Worm (Caenorhabditis elegans): Measurements from ENCODE around the gene str-204.

DNA sequence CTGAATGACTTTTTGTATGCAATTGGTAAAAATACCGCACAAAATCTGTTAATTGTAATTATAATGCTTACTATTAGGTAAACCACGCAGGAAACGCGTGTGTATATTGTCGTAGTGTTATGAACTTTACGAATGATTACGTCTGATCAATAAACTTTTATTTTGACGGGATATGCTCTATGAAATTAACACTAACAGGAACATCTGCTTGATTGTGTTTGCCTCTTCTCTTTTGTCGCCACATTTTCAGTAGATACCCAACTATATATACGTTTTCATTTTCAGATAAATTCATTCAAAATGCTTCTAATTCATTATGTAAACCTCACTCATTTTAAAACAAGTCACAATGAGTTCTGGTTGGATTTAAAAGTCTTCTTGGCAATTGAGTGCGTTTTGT, 27.2 kb upstream of the str-204 start, which contains the start of gene sre-10:
- TF ChIP-seq unc-120 (tag; optimal IDR thresholded peaks at IDR 0.05; ENCODE audit: poor library complexity, severe bottlenecking) = no peak
- no peak for TF ChIP-seq lin-13 (tag; optimal IDR thresholded peaks at IDR 0.05)
- no peak for TF ChIP-seq nhr-28 (tag; optimal IDR thresholded peaks at IDR 0.05)
- TF ChIP-seq elt-1 (tag; optimal IDR thresholded peaks at IDR 0.05; ENCODE audit: borderline replicate concordance, insufficient read depth) = no peak
- TF ChIP-seq mep-1 (tag; optimal IDR thresholded peaks at IDR 0.05) = no peak
- TF ChIP-seq pha-4 (tag; optimal IDR thresholded peaks at IDR 0.05) = no peak
